ENCODE assay signal across 2 fruit fly cellular contexts in genomic region chr3R:12365264-12365840, dm6.
TF ChIP-seq lines count a peak whose summit lies in the region.

GstD10 (minus strand) TSS chr3R:12365735.

- no peak for TF ChIP-seq CTCF in whole organism, embryonic (GFP tag; optimal IDR thresholded peaks at IDR 0.05; lab: Kevin White, UChicago)

TF ChIP-seq in whole organism, embryonic, 481 proteins besides CTCF, POLR2A, EP300 and RAD21:
- TF ChIP-seq gro (GFP tag; optimal IDR thresholded peaks at IDR 0.05; lab: Kevin White, UChicago) (no peak), chinmo (GFP tag; IDR thresholded peaks at IDR 0.05; lab: Robert Waterston, UW; ENCODE audit: partially characterized antibody) (0 out of 4 replicates have a peak, but pooled peaks have one; percentile 20), CG11093 (GFP tag; IDR thresholded peaks at IDR 0.05; lab: Robert Waterston, UW) (no peak), Pdp1 (GFP tag; optimal IDR thresholded peaks at IDR 0.05; lab: Kevin White, UChicago) (peak in 1 of 2 experiments; percentile 79)

TF ChIP-seq in whole organism, prepupa, 60 proteins besides CTCF, POLR2A, EP300 and RAD21:
- TF ChIP-seq CG3919 (GFP tag; optimal IDR thresholded peaks at IDR 0.05; lab: Kevin White, UChicago) (no peak), salr (GFP tag; optimal IDR thresholded peaks at IDR 0.05; lab: Kevin White, UChicago) (no peak), Sox14 (GFP tag; optimal IDR thresholded peaks at IDR 0.05; lab: Kevin White, UChicago) (no peak), Hr38 (GFP tag; optimal IDR thresholded peaks at IDR 0.05; lab: Kevin White, UChicago) (no peak), svp (GFP tag; lab: Kevin White, UChicago) (peak; percentile 90), CG31627 (GFP tag; optimal IDR thresholded peaks at IDR 0.05; lab: Kevin White, UChicago) (no peak), vri (GFP tag; optimal IDR thresholded peaks at IDR 0.05; lab: Kevin White, UChicago) (peak; percentile 75)
